1 fruit fly cellular context compared by ENCODE assay signal in genomic region chrX:19154998-19155397, dm6.
TF ChIP-seq lines count a peak whose summit lies in the region.

No protein-coding gene starts in this region.

TF ChIP-seq in whole organism, embryonic, 481 proteins besides CTCF, POLR2A, EP300 and RAD21 (continued from another document and continues in another):
- TF ChIP-seq corto (GFP tag; optimal IDR thresholded peaks at IDR 0.05; lab: Kevin White, UChicago): peak; percentile 82
- TF ChIP-seq emc (GFP tag; optimal IDR thresholded peaks at IDR 0.05; lab: Kevin White, UChicago): peak; percentile 38
- TF ChIP-seq wor (GFP tag; IDR thresholded peaks at IDR 0.05; lab: Robert Waterston, UW): peak; percentile 78
- TF ChIP-seq pita (GFP tag; optimal IDR thresholded peaks at IDR 0.05; lab: Kevin White, UChicago): no peak
- TF ChIP-seq disco-r (GFP tag; optimal IDR thresholded peaks at IDR 0.05; lab: Kevin White, UChicago): peak; percentile 55
- no peak for TF ChIP-seq Lim3 (GFP tag; IDR thresholded peaks at IDR 0.05; lab: Robert Waterston, UW)
- peak; percentile 45 for TF ChIP-seq CG15073 (GFP tag; optimal IDR thresholded peaks at IDR 0.05; lab: Kevin White, UChicago)
- peak; percentile 91 for TF ChIP-seq CG7839 (tag; optimal IDR thresholded peaks at IDR 0.05; lab: Kevin White, UChicago)
- TF ChIP-seq Fer3 (tag; optimal IDR thresholded peaks at IDR 0.05; lab: Kevin White, UChicago): peak; percentile 68
- peak; percentile 71 for TF ChIP-seq CG18599 (GFP tag; optimal IDR thresholded peaks at IDR 0.05; lab: Kevin White, UChicago)
- peak; percentile 79 for TF ChIP-seq CG1602 (GFP tag; optimal IDR thresholded peaks at IDR 0.05; lab: Kevin White, UChicago)
- TF ChIP-seq gcm2 (GFP tag; optimal IDR thresholded peaks at IDR 0.05; lab: Kevin White, UChicago): peak; percentile 34
- no peak for TF ChIP-seq zfh2 (GFP tag; optimal IDR thresholded peaks at IDR 0.05; lab: Kevin White, UChicago)
- peak; percentile 41 for TF ChIP-seq CG2116 (GFP tag; optimal IDR thresholded peaks at IDR 0.05; lab: Kevin White, UChicago)
- peak; percentile 73 for TF ChIP-seq H2.0 (GFP tag; IDR thresholded peaks at IDR 0.05; lab: Robert Waterston, UW)
- peak; percentile 76 for TF ChIP-seq CG14014 (GFP tag; IDR thresholded peaks at IDR 0.05; lab: Robert Waterston, UW)
- no peak for TF ChIP-seq amos (GFP tag; IDR thresholded peaks at IDR 0.05; lab: Robert Waterston, UW; ENCODE audit: partially characterized antibody)
- no peak for TF ChIP-seq CkIIα-i1 (GFP tag; IDR thresholded peaks at IDR 0.05; lab: Robert Waterston, UW)
- peak; percentile 88 for TF ChIP-seq Awh (GFP tag; IDR thresholded peaks at IDR 0.05; lab: Robert Waterston, UW)
- TF ChIP-seq D (optimal IDR thresholded peaks at IDR 0.05; lab: Kevin White, UChicago): no peak
- TF ChIP-seq D (GFP tag; optimal IDR thresholded peaks at IDR 0.05; lab: Kevin White, UChicago): peak; percentile 92
- TF ChIP-seq CG12219 (GFP tag; optimal IDR thresholded peaks at IDR 0.05; lab: Kevin White, UChicago): peak; percentile 85
- peak in 1 of 2 experiments; percentile 55 for TF ChIP-seq tll (GFP tag; optimal IDR thresholded peaks at IDR 0.05; lab: Kevin White, UChicago)
- TF ChIP-seq Ssrp (tag; optimal IDR thresholded peaks at IDR 0.05; lab: Kevin White, UChicago): peak; percentile 89
- peak; percentile 89 for TF ChIP-seq CG1529 (GFP tag; optimal IDR thresholded peaks at IDR 0.05; lab: Kevin White, UChicago)
- TF ChIP-seq CG13624 (GFP tag; optimal IDR thresholded peaks at IDR 0.05; lab: Kevin White, UChicago): peak; percentile 85
- TF ChIP-seq CG7963 (GFP tag; IDR thresholded peaks at IDR 0.05; lab: Robert Waterston, UW; ENCODE audit: partially characterized antibody): no peak
- TF ChIP-seq CG18764 (GFP tag; optimal IDR thresholded peaks at IDR 0.05; lab: Kevin White, UChicago): peak; percentile 84
- TF ChIP-seq CG11723 (GFP tag; optimal IDR thresholded peaks at IDR 0.05; lab: Kevin White, UChicago): peak; percentile 72
- TF ChIP-seq CG4328 (GFP tag; optimal IDR thresholded peaks at IDR 0.05; lab: Kevin White, UChicago): peak; percentile 1
- TF ChIP-seq luna (GFP tag; optimal IDR thresholded peaks at IDR 0.05; lab: Kevin White, UChicago): no peak
- TF ChIP-seq BtbVII (GFP tag; optimal IDR thresholded peaks at IDR 0.05; lab: Kevin White, UChicago): no peak
- TF ChIP-seq klu (GFP tag; IDR thresholded peaks at IDR 0.05; lab: Robert Waterston, UW): peak; percentile 27; the same call in 1 of the 2 replicates
- TF ChIP-seq CG15696 (tag; optimal IDR thresholded peaks at IDR 0.05; lab: Kevin White, UChicago): peak; percentile 92
- no peak for TF ChIP-seq hb (GFP tag; IDR thresholded peaks at IDR 0.05; lab: Robert Waterston, UW; ENCODE audit: partially characterized antibody)
- peak; percentile 98 for TF ChIP-seq Med (GFP tag; lab: Kevin White, UChicago)
- peak; percentile 71 for TF ChIP-seq NfI (GFP tag; optimal IDR thresholded peaks at IDR 0.05; lab: Kevin White, UChicago)
- TF ChIP-seq E2f2 (GFP tag; IDR thresholded peaks at IDR 0.05; lab: Robert Waterston, UW): peak; percentile 55; the same call in 1 of the 2 replicates
- TF ChIP-seq sug (tag; optimal IDR thresholded peaks at IDR 0.05; lab: Kevin White, UChicago): no peak
- peak; percentile 22 for TF ChIP-seq CG10147 (GFP tag; optimal IDR thresholded peaks at IDR 0.05; lab: Kevin White, UChicago)
- TF ChIP-seq sim (GFP tag; IDR thresholded peaks at IDR 0.05; lab: Robert Waterston, UW): peak; percentile 88
- peak; percentile 86 for TF ChIP-seq sisA (GFP tag; IDR thresholded peaks at IDR 0.05; lab: Robert Waterston, UW)
- TF ChIP-seq CG8765 (GFP tag; IDR thresholded peaks at IDR 0.05; lab: Robert Waterston, UW): peak; percentile 83
- peak; percentile 44 for TF ChIP-seq Deaf1 (tag; optimal IDR thresholded peaks at IDR 0.05; lab: Kevin White, UChicago)
- peak; percentile 93 for TF ChIP-seq CG33557 (GFP tag; optimal IDR thresholded peaks at IDR 0.05; lab: Kevin White, UChicago)
- peak; percentile 47 for TF ChIP-seq fu2 (GFP tag; optimal IDR thresholded peaks at IDR 0.05; lab: Kevin White, UChicago)
- peak; percentile 60 for TF ChIP-seq Ada2b (GFP tag; IDR thresholded peaks at IDR 0.05; lab: Robert Waterston, UW)
- peak; percentile 8 for TF ChIP-seq CG12299 (tag; optimal IDR thresholded peaks at IDR 0.05; lab: Kevin White, UChicago)
- no peak for TF ChIP-seq pfk (GFP tag; optimal IDR thresholded peaks at IDR 0.05; lab: Kevin White, UChicago)
- TF ChIP-seq Nf-YC (tag; optimal IDR thresholded peaks at IDR 0.05; lab: Kevin White, UChicago): no peak
- peak; percentile 46 for TF ChIP-seq HmgD (GFP tag; optimal IDR thresholded peaks at IDR 0.05; lab: Kevin White, UChicago)
- TF ChIP-seq CG8388 (GFP tag; optimal IDR thresholded peaks at IDR 0.05; lab: Kevin White, UChicago): peak; percentile 92
- TF ChIP-seq stc (GFP tag; IDR thresholded peaks at IDR 0.05; lab: Robert Waterston, UW): peak; percentile 70
- TF ChIP-seq vvl (GFP tag; IDR thresholded peaks at IDR 0.05; lab: Robert Waterston, UW): peak; percentile 95
- TF ChIP-seq Mrtf (GFP tag; IDR thresholded peaks at IDR 0.05; lab: Robert Waterston, UW): peak; percentile 72
- peak; percentile 29 for TF ChIP-seq Elba2 (GFP tag; optimal IDR thresholded peaks at IDR 0.05; lab: Kevin White, UChicago)
- TF ChIP-seq CrebB (tag; optimal IDR thresholded peaks at IDR 0.05; lab: Kevin White, UChicago): peak; percentile 70
- 0 out of 3 replicates have a peak, but pooled peaks have one; percentile 41 for TF ChIP-seq CG11560 (tag; IDR thresholded peaks at IDR 0.05; lab: Robert Waterston, UW)
- TF ChIP-seq rib (GFP tag; IDR thresholded peaks at IDR 0.05; lab: Robert Waterston, UW): 0 out of 2 replicates have a peak, but pooled peaks have one; percentile 42
- TF ChIP-seq toy (GFP tag; IDR thresholded peaks at IDR 0.05; lab: Robert Waterston, UW): no peak
- TF ChIP-seq CG10267 (tag; optimal IDR thresholded peaks at IDR 0.05; lab: Kevin White, UChicago): peak; percentile 86
- peak; percentile 86 for TF ChIP-seq CG13424 (tag; optimal IDR thresholded peaks at IDR 0.05; lab: Kevin White, UChicago)
- TF ChIP-seq CG7271 (tag; optimal IDR thresholded peaks at IDR 0.05; lab: Kevin White, UChicago): peak; percentile 65
- TF ChIP-seq CG32767 (GFP tag; IDR thresholded peaks at IDR 0.05; lab: Robert Waterston, UW): peak; percentile 57; the same call in 1 of the 2 replicates
- TF ChIP-seq pnt (GFP tag; optimal IDR thresholded peaks at IDR 0.05; lab: Kevin White, UChicago): peak; percentile 86
- peak; percentile 64 for TF ChIP-seq dm (GFP tag; optimal IDR thresholded peaks at IDR 0.05; lab: Kevin White, UChicago)
- no peak for TF ChIP-seq CG16813 (GFP tag; IDR thresholded peaks at IDR 0.05; lab: Robert Waterston, UW; ENCODE audit: partially characterized antibody)
- TF ChIP-seq ranshi (GFP tag; IDR thresholded peaks at IDR 0.05; lab: Robert Waterston, UW): peak; percentile 84
- peak; percentile 74; the same call in 3 of the 4 replicates for TF ChIP-seq Gug (GFP tag; IDR thresholded peaks at IDR 0.05; lab: Robert Waterston, UW)
- peak; percentile 72; the same call in 2 of the 3 replicates for TF ChIP-seq ase (GFP tag; IDR thresholded peaks at IDR 0.05; lab: Robert Waterston, UW)
- peak; percentile 97 for TF ChIP-seq Xrp1 (GFP tag; IDR thresholded peaks at IDR 0.05; lab: Robert Waterston, UW)
- peak; percentile 71 for TF ChIP-seq Usf (GFP tag; optimal IDR thresholded peaks at IDR 0.05; lab: Kevin White, UChicago)
- peak; percentile 83 for TF ChIP-seq grau (tag; optimal IDR thresholded peaks at IDR 0.05; lab: Kevin White, UChicago)
- TF ChIP-seq bbx (GFP tag; IDR thresholded peaks at IDR 0.05; lab: Robert Waterston, UW; ENCODE audit: partially characterized antibody): no peak
- TF ChIP-seq CG13894 (tag; optimal IDR thresholded peaks at IDR 0.05; lab: Kevin White, UChicago): no peak
- TF ChIP-seq esg (GFP tag; conservative IDR thresholded peaks at IDR 0.05; lab: Robert Waterston, UW): peak; percentile 76
- peak; percentile 84 for TF ChIP-seq CG13775 (GFP tag; optimal IDR thresholded peaks at IDR 0.05; lab: Kevin White, UChicago)
- peak; percentile 63 for TF ChIP-seq odd (GFP tag; optimal IDR thresholded peaks at IDR 0.05; lab: Kevin White, UChicago)
- TF ChIP-seq ro (GFP tag; IDR thresholded peaks at IDR 0.05; lab: Robert Waterston, UW): peak; percentile 46; the same call in 1 of the 2 replicates
- no peak for TF ChIP-seq CG43689 (GFP tag; IDR thresholded peaks at IDR 0.05; lab: Robert Waterston, UW)
- peak; percentile 92 for TF ChIP-seq ara (GFP tag; IDR thresholded peaks at IDR 0.05; lab: Robert Waterston, UW)
- TF ChIP-seq CG13287 (GFP tag; IDR thresholded peaks at IDR 0.05; lab: Robert Waterston, UW; ENCODE audit: partially characterized antibody): no peak
- peak; percentile 46 for TF ChIP-seq scrt (GFP tag; optimal IDR thresholded peaks at IDR 0.05; lab: Kevin White, UChicago)
- TF ChIP-seq Hey (tag; optimal IDR thresholded peaks at IDR 0.05; lab: Kevin White, UChicago): no peak
- peak; percentile 71 for TF ChIP-seq Max (GFP tag; optimal IDR thresholded peaks at IDR 0.05; lab: Kevin White, UChicago)
- TF ChIP-seq Bgb (GFP tag; IDR thresholded peaks at IDR 0.05; lab: Robert Waterston, UW; ENCODE audit: partially characterized antibody): no peak
- peak; percentile 65; the same call in 2 of the 3 replicates for TF ChIP-seq CG7357 (GFP tag; IDR thresholded peaks at IDR 0.05; lab: Robert Waterston, UW)
- peak; percentile 91 for TF ChIP-seq Sox102F (GFP tag; optimal IDR thresholded peaks at IDR 0.05; lab: Kevin White, UChicago)
- TF ChIP-seq Sry-δ (GFP tag; optimal IDR thresholded peaks at IDR 0.05; lab: Kevin White, UChicago): peak; percentile 52
- TF ChIP-seq slbo (GFP tag; IDR thresholded peaks at IDR 0.05; lab: Robert Waterston, UW): peak; percentile 67
- peak; percentile 6 for TF ChIP-seq MESR4 (GFP tag; optimal IDR thresholded peaks at IDR 0.05; lab: Kevin White, UChicago)
- TF ChIP-seq gfzf (GFP tag; optimal IDR thresholded peaks at IDR 0.05; lab: Kevin White, UChicago): no peak
- peak; percentile 3 for TF ChIP-seq sd (tag; optimal IDR thresholded peaks at IDR 0.05; lab: Kevin White, UChicago)
- peak; percentile 45 for TF ChIP-seq Jarid2 (GFP tag; optimal IDR thresholded peaks at IDR 0.05; lab: Kevin White, UChicago)
- TF ChIP-seq CG16815 (GFP tag; optimal IDR thresholded peaks at IDR 0.05; lab: Kevin White, UChicago): peak; percentile 87
- TF ChIP-seq phol (tag; optimal IDR thresholded peaks at IDR 0.05; lab: Kevin White, UChicago): peak; percentile 91
- no peak for TF ChIP-seq cas (GFP tag; IDR thresholded peaks at IDR 0.05; lab: Robert Waterston, UW)
- peak; percentile 97 for TF ChIP-seq nmo (GFP tag; optimal IDR thresholded peaks at IDR 0.05; lab: Kevin White, UChicago)
- TF ChIP-seq sob (GFP tag; IDR thresholded peaks at IDR 0.05; lab: Robert Waterston, UW): peak; percentile 73
- TF ChIP-seq CG18011 (GFP tag; optimal IDR thresholded peaks at IDR 0.05; lab: Kevin White, UChicago): no peak
- TF ChIP-seq knrl (GFP tag; IDR thresholded peaks at IDR 0.05; lab: Robert Waterston, UW; ENCODE audit: partially characterized antibody): no peak
- peak; percentile 58 for TF ChIP-seq TFAM (GFP tag; optimal IDR thresholded peaks at IDR 0.05; lab: Kevin White, UChicago)
- TF ChIP-seq Atf6 (GFP tag; IDR thresholded peaks at IDR 0.05; lab: Robert Waterston, UW): peak; percentile 56; the same call in 1 of the 2 replicates
- TF ChIP-seq CG34224 (GFP tag; IDR thresholded peaks at IDR 0.05; lab: Robert Waterston, UW; ENCODE audit: partially characterized antibody): no peak
- TF ChIP-seq Sox100B (GFP tag; optimal IDR thresholded peaks at IDR 0.05; lab: Kevin White, UChicago): peak; percentile 75
- TF ChIP-seq repo (GFP tag; optimal IDR thresholded peaks at IDR 0.05; lab: Kevin White, UChicago): peak; percentile 79
- peak; percentile 81 for TF ChIP-seq CG8290 (GFP tag; optimal IDR thresholded peaks at IDR 0.05; lab: Kevin White, UChicago)
- peak; percentile 47 to 71 for TF ChIP-seq CG8290 (tag; optimal IDR thresholded peaks at IDR 0.05; lab: Kevin White, UChicago)
- no peak for TF ChIP-seq pzg (GFP tag; optimal IDR thresholded peaks at IDR 0.05; lab: Kevin White, UChicago)
- peak in 1 of 2 experiments; percentile 23 for TF ChIP-seq Trl (optimal IDR thresholded peaks at IDR 0.05; lab: Kevin White, UChicago)
- TF ChIP-seq Trl (GFP tag; optimal IDR thresholded peaks at IDR 0.05; lab: Kevin White, UChicago): peak; percentile 79
- TF ChIP-seq D19B (GFP tag; optimal IDR thresholded peaks at IDR 0.05; lab: Kevin White, UChicago): no peak
- TF ChIP-seq Meics (GFP tag; optimal IDR thresholded peaks at IDR 0.05; lab: Kevin White, UChicago): peak; percentile 48
- peak; percentile 89 for TF ChIP-seq Mes4 (GFP tag; optimal IDR thresholded peaks at IDR 0.05; lab: Kevin White, UChicago)
- TF ChIP-seq Stat92E (GFP tag; optimal IDR thresholded peaks at IDR 0.05; lab: Kevin White, UChicago): peak in 1 of 3 experiments; percentile 91
- TF ChIP-seq CG11504 (tag; optimal IDR thresholded peaks at IDR 0.05; lab: Kevin White, UChicago): peak; percentile 85
- peak; percentile 98 for TF ChIP-seq Ets65A (GFP tag; lab: Kevin White, UChicago)
- TF ChIP-seq CG17328 (GFP tag; IDR thresholded peaks at IDR 0.05; lab: Robert Waterston, UW): peak; percentile 95
- peak; percentile 67 for TF ChIP-seq CG17186 (GFP tag; optimal IDR thresholded peaks at IDR 0.05; lab: Kevin White, UChicago)
- TF ChIP-seq CG15479 (GFP tag; optimal IDR thresholded peaks at IDR 0.05; lab: Kevin White, UChicago): peak; percentile 16
- TF ChIP-seq peb (GFP tag; IDR thresholded peaks at IDR 0.05; lab: Robert Waterston, UW): peak; percentile 84
- TF ChIP-seq CG3995 (GFP tag; optimal IDR thresholded peaks at IDR 0.05; lab: Kevin White, UChicago): no peak
- TF ChIP-seq CG8281 (tag; optimal IDR thresholded peaks at IDR 0.05; lab: Kevin White, UChicago): peak; percentile 53
- peak; percentile 93 for TF ChIP-seq gem (tag; optimal IDR thresholded peaks at IDR 0.05; lab: Kevin White, UChicago)
- TF ChIP-seq ap (GFP tag; IDR thresholded peaks at IDR 0.05; lab: Robert Waterston, UW): peak; percentile 61; the same call in 1 of the 2 replicates
- peak; percentile 8 for TF ChIP-seq CG6854 (GFP tag; optimal IDR thresholded peaks at IDR 0.05; lab: Kevin White, UChicago)
- TF ChIP-seq ken (GFP tag; IDR thresholded peaks at IDR 0.05; lab: Robert Waterston, UW): peak; percentile 86
- TF ChIP-seq Fer2 (tag; optimal IDR thresholded peaks at IDR 0.05; lab: Kevin White, UChicago): no peak
- TF ChIP-seq Atf-2 (GFP tag; optimal IDR thresholded peaks at IDR 0.05; lab: Kevin White, UChicago): peak; percentile 81
- TF ChIP-seq Tbp (GFP tag; optimal IDR thresholded peaks at IDR 0.05; lab: Kevin White, UChicago): no peak
- TF ChIP-seq CG12769 (tag; optimal IDR thresholded peaks at IDR 0.05; lab: Kevin White, UChicago): peak; percentile 75
